Fruit fly (Drosophila melanogaster) whole organism, prepupa: ENCODE measurements around the gene Kul.

Experiments used
- CG1621 ChIP-seq: fragments of 200-800 bp; sonication (Bioruptor generic); optimal IDR thresholded peaks from 3 replicates; lab custom pipeline; 2018; ENCODE audit warnings: missing biosample characterization, mild to moderate bottlenecking, missing genetic modification characterization
- CG16779 ChIP-seq: fragments of 200-800 bp; sonication (Bioruptor generic); optimal IDR thresholded peaks from 3 replicates; lab custom pipeline; 2017; ENCODE audit warnings: missing biosample characterization, mild to moderate bottlenecking, missing genetic modification characterization
- CG6163 ChIP-seq: fragments of 200-800 bp; sonication (Bioruptor generic); IDR thresholded peaks from 3 replicates; pipeline ENCODE4 v1.3.6; 2022; ENCODE audit warnings: missing biosample characterization, missing genetic modification characterization
- Lpt ChIP-seq: fragments of 200-800 bp; sonication (Bioruptor generic); optimal IDR thresholded peaks from 3 replicates; lab custom pipeline; 2016; ENCODE audit warnings: missing biosample characterization, missing genetic modification characterization
- acj6 ChIP-seq: fragments of 200-800 bp; sonication (Bioruptor generic); optimal IDR thresholded peaks from 3 replicates; lab custom pipeline; 2016; ENCODE audit warnings: missing biosample characterization, missing genetic modification characterization
- dsx ChIP-seq: fragments of 200-800 bp; optimal IDR thresholded peaks from 3 replicates; lab custom pipeline; 2019; ENCODE audit warnings: missing biosample characterization, mild to moderate bottlenecking, missing genetic modification characterization, moderate library complexity; ENCODE audit not compliant: poor library complexity, severe bottlenecking
- ss ChIP-seq, 2 experiments: fragments of 200-800 bp; sonication (Bioruptor generic); optimal IDR thresholded peaks; 2 replicates in 1 of 2; 3 replicates in 1 of 2; lab custom pipeline; 2017 to 2018; ENCODE audit warnings: mild to moderate bottlenecking in 2 of 2, missing biosample characterization in 2 of 2, missing genetic modification characterization in 2 of 2, moderate library complexity in 1 of 2
- vri ChIP-seq: fragments of 200-800 bp; sonication (Bioruptor generic); optimal IDR thresholded peaks from 3 replicates; lab custom pipeline; 2016; ENCODE audit warnings: missing biosample characterization, mild to moderate bottlenecking, missing genetic modification characterization

DNA sequence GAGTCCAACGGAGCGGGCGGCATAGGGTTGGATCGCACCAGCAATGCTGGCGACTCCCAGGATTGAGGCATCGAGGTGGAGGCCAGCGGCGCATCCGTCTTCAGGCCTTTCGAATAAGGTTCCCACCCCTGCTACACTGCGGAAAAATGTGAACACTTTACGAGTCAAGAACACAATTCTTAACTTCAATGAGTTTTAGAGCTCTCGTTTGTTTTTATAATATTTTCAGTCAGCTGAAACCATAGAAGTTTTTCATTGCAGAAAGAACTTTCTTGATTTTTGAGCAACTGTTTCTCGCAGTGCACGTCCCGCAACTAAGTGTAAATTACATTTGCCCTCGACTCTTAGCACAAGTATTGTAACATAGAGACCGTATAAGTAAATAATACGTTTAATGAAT lies 29.3 kb upstream of the Kul start:
- no peak for TF ChIP-seq CG1621 (tag; lab: Kevin White, UChicago)
- no peak for TF ChIP-seq CG16779 (tag; lab: Kevin White, UChicago)
- TF ChIP-seq vri = no peak
- TF ChIP-seq ss (GFP tag; optimal IDR thresholded peaks at IDR 0.05; lab: Kevin White, UChicago) = no peak
- no peak for TF ChIP-seq Lpt
- no peak for TF ChIP-seq CG6163 (GFP tag; lab: Robert Waterston, UW)
- no peak for TF ChIP-seq dsx
- TF ChIP-seq acj6 = no peak
